Worm (Caenorhabditis elegans) whole organism, mixed stage, embryonic: ENCODE results near the gene ogt-1.

Source experiments
- M03D4.4 ChIP-seq: sonication (generic microtip); optimal IDR thresholded peaks from 2 replicates; lab custom pipeline; 2017; ENCODE audit warnings: mild to moderate bottlenecking, missing genetic modification characterization, missing compliant biosample characterization
- bed-3 ChIP-seq: fragments of 200-800 bp; sonication (Bioruptor generic); optimal IDR thresholded peaks from 3 replicates; lab custom pipeline; 2018; ENCODE audit warnings: mild to moderate bottlenecking, missing genetic modification characterization, moderate library complexity, missing compliant biosample characterization
- blmp-1 ChIP-seq: fragments of 150-350 bp; optimal IDR thresholded peaks from 2 replicates; lab custom pipeline; 2014; ENCODE audit warnings: missing biosample characterization, missing genetic modification characterization
- ceh-39 ChIP-seq: fragments of 150-350 bp; optimal IDR thresholded peaks from 2 replicates; lab custom pipeline; 2014; ENCODE audit warnings: missing biosample characterization, missing genetic modification characterization
- ceh-43 ChIP-seq: fragments of 200-800 bp; sonication (Bioruptor generic); optimal IDR thresholded peaks from 2 replicates; lab custom pipeline; 2018; ENCODE audit warnings: mild to moderate bottlenecking, missing genetic modification characterization, moderate library complexity, missing compliant biosample characterization
- ceh-83 ChIP-seq: fragments of 200-800 bp; sonication (Bioruptor generic); optimal IDR thresholded peaks from 2 replicates; lab custom pipeline; 2018; ENCODE audit warnings: mild to moderate bottlenecking, missing genetic modification characterization, missing compliant biosample characterization
- ces-1 ChIP-seq: fragments of 150-350 bp; optimal IDR thresholded peaks from 2 replicates; lab custom pipeline; 2014; ENCODE audit warnings: missing biosample characterization, missing genetic modification reagents, missing genetic modification characterization
- cnd-1 ChIP-seq: fragments of 200-800 bp; sonication (Bioruptor generic); optimal IDR thresholded peaks from 2 replicates; lab custom pipeline; 2018; ENCODE audit warnings: mild to moderate bottlenecking, missing genetic modification characterization, missing compliant biosample characterization
- drap-1 ChIP-seq: fragments of 200-800 bp; sonication (Bioruptor generic); optimal IDR thresholded peaks from 3 replicates; lab custom pipeline; 2018; ENCODE audit warnings: mild to moderate bottlenecking, missing genetic modification characterization, missing compliant biosample characterization
- elt-1 ChIP-seq: sonication (generic microtip); optimal IDR thresholded peaks from 2 replicates; lab custom pipeline; 2017; ENCODE audit warnings: missing genetic modification characterization, mild to moderate bottlenecking, missing compliant biosample characterization, antibody characterized with exemption, moderate library complexity, borderline replicate concordance; ENCODE audit not compliant: insufficient read depth
- elt-3 ChIP-seq: fragments of 150-350 bp; optimal IDR thresholded peaks from 2 replicates; lab custom pipeline; 2014; ENCODE audit warnings: missing biosample characterization, missing genetic modification characterization
- flh-1 ChIP-seq: fragments of 200-800 bp; sonication (Bioruptor generic); optimal IDR thresholded peaks from 2 replicates; lab custom pipeline; 2018; ENCODE audit warnings: mild to moderate bottlenecking, missing genetic modification characterization, moderate library complexity, missing compliant biosample characterization
- ham-2 ChIP-seq: fragments of 200-800 bp; sonication (Bioruptor generic); optimal IDR thresholded peaks from 2 replicates; lab custom pipeline; 2018; ENCODE audit warnings: mild to moderate bottlenecking, missing genetic modification characterization, missing compliant biosample characterization
- hlh-1 ChIP-seq: fragments of 150-350 bp; optimal IDR thresholded peaks from 2 replicates; lab custom pipeline; 2014; ENCODE audit warnings: missing biosample characterization, missing genetic modification reagents, missing genetic modification characterization
- lin-13 ChIP-seq: fragments of 150-350 bp; optimal IDR thresholded peaks from 2 replicates; lab custom pipeline; 2014; ENCODE audit warnings: missing biosample characterization, missing genetic modification characterization
- lin-32 ChIP-seq: fragments of 200-800 bp; sonication (Bioruptor generic); optimal IDR thresholded peaks from 2 replicates; lab custom pipeline; 2018; ENCODE audit warnings: mild to moderate bottlenecking, missing genetic modification characterization, missing compliant biosample characterization
- lsy-2 ChIP-seq: fragments of 150-350 bp; optimal IDR thresholded peaks from 2 replicates; lab custom pipeline; 2014; ENCODE audit warnings: missing biosample characterization, missing genetic modification characterization
- mab-5 ChIP-seq: fragments of 150-350 bp; optimal IDR thresholded peaks from 2 replicates; lab custom pipeline; 2014; ENCODE audit warnings: missing biosample characterization, missing genetic modification characterization
- mep-1 ChIP-seq: fragments of 150-350 bp; optimal IDR thresholded peaks from 2 replicates; lab custom pipeline; 2017; ENCODE audit warnings: missing biosample characterization, missing genetic modification reagents, missing genetic modification characterization, inconsistent platforms
- mls-2 ChIP-seq: sonication (generic microtip); optimal IDR thresholded peaks from 2 replicates; lab custom pipeline; 2016; ENCODE audit warnings: mild to moderate bottlenecking, missing genetic modification characterization, moderate library complexity, missing compliant biosample characterization
- nhr-12 ChIP-seq: fragments of 150-350 bp; optimal IDR thresholded peaks from 2 replicates; lab custom pipeline; 2014; ENCODE audit warnings: missing biosample characterization, missing genetic modification characterization
- nhr-2 ChIP-seq: fragments of 150-350 bp; optimal IDR thresholded peaks from 2 replicates; lab custom pipeline; 2014; ENCODE audit warnings: missing biosample characterization, missing genetic modification characterization
- nhr-237 ChIP-seq: fragments of 150-350 bp; optimal IDR thresholded peaks from 2 replicates; lab custom pipeline; 2014; ENCODE audit warnings: missing biosample characterization, missing genetic modification characterization
- nhr-28 ChIP-seq: fragments of 150-350 bp; optimal IDR thresholded peaks from 2 replicates; lab custom pipeline; 2014; ENCODE audit warnings: missing biosample characterization, missing genetic modification characterization
- nhr-76 ChIP-seq: sonication (generic microtip); optimal IDR thresholded peaks from 2 replicates; lab custom pipeline; 2017; ENCODE audit warnings: missing biosample characterization, missing genetic modification characterization
- pha-4 ChIP-seq: fragments of 150-350 bp; optimal IDR thresholded peaks from 2 replicates; lab custom pipeline; 2018; ENCODE audit warnings: missing biosample characterization, missing genetic modification reagents, missing genetic modification characterization
- sem-2 ChIP-seq: fragments of 200-800 bp; sonication (Bioruptor generic); optimal IDR thresholded peaks from 2 replicates; lab custom pipeline; 2018; ENCODE audit warnings: mild to moderate bottlenecking, missing genetic modification characterization, missing compliant biosample characterization
- snpc-4 ChIP-seq: fragments of 150-350 bp; optimal IDR thresholded peaks from 2 replicates; lab custom pipeline; 2014; ENCODE audit warnings: missing biosample characterization, missing genetic modification characterization
- sptf-1 ChIP-seq: sonication (generic microtip); optimal IDR thresholded peaks from 2 replicates; lab custom pipeline; 2017; ENCODE audit warnings: mild to moderate bottlenecking, missing genetic modification characterization, moderate library complexity, missing compliant biosample characterization
- tbx-8 ChIP-seq: fragments of 200-800 bp; sonication (Bioruptor generic); optimal IDR thresholded peaks from 2 replicates; lab custom pipeline; 2018; ENCODE audit warnings: mild to moderate bottlenecking, missing genetic modification characterization, moderate library complexity, missing compliant biosample characterization
- unc-120 ChIP-seq: sonication (generic microtip); optimal IDR thresholded peaks from 2 replicates; lab custom pipeline; 2017; ENCODE audit warnings: missing genetic modification characterization, missing compliant biosample characterization; ENCODE audit not compliant: poor library complexity, severe bottlenecking
- unc-39 ChIP-seq: fragments of 150-350 bp; optimal IDR thresholded peaks from 2 replicates; lab custom pipeline; 2014; ENCODE audit warnings: missing biosample characterization, missing genetic modification characterization
- unc-62 ChIP-seq: fragments of 150-350 bp; optimal IDR thresholded peaks from 2 replicates; lab custom pipeline; 2014; ENCODE audit warnings: missing biosample characterization, missing genetic modification reagents, missing genetic modification characterization
- zip-8 ChIP-seq: fragments of 150-350 bp; optimal IDR thresholded peaks from 2 replicates; lab custom pipeline; 2014; ENCODE audit warnings: missing biosample characterization, missing genetic modification characterization
- ztf-11 ChIP-seq: fragments of 150-350 bp; optimal IDR thresholded peaks from 2 replicates; lab custom pipeline; 2014; ENCODE audit warnings: missing biosample characterization, missing genetic modification characterization

The ogt-1 gene

DNA sequence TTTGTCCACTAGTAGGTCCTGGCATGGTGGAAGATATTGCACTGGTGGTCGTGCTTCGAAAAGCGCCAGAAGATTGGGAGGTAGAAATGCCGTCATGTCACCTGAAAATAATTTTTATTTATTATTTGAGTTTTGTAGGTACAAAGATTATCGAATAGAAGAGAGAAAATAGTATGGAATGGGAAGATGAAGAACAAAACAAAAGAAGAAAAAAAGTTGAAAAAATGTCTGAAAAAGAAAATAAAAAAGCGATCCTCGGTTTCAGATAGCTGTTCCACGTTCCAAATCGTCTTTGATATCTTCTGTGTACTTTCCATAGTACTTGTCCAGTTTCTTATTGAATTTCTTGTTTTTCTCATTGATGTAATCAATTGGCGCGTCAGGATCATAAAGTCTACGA, 7.5 kb upstream of the ogt-1 start, which contains the start of gene rnp-7:
Gene rnp-7 (minus strand): TSS at position 101 of the 400 bp plus-strand sequence.
- TF ChIP-seq unc-120 (tag; lab: Kevin White, UChicago) (no peak), sem-2 (no peak), M03D4.4 (tag; lab: Kevin White, UChicago) (no peak)

ce11 chrIII:7159246-7159645, 5.6 kb upstream of the ogt-1 start:
- TF ChIP-seq unc-62 (GFP tag; lab: Kevin White, UChicago) (no peak), nhr-2 (tag; lab: Kevin White, UChicago) (no peak), hlh-1 (tag; lab: Kevin White, UChicago) (no peak), elt-3 (tag; lab: Kevin White, UChicago) (no peak), ztf-11 (no peak), zip-8 (tag; lab: Kevin White, UChicago) (no peak), M03D4.4 (tag; lab: Kevin White, UChicago) (no peak), ces-1 (no peak)
- TF ChIP-seq, all 35 proteins: peak for 0

- TF ChIP-seq nhr-12 (tag; lab: Kevin White, UChicago), result no peak
- no peak for TF ChIP-seq zip-8 (tag; lab: Kevin White, UChicago)
- no peak for TF ChIP-seq unc-62 (GFP tag; lab: Kevin White, UChicago)
- TF ChIP-seq elt-1 (tag; lab: Kevin White, UChicago), result no peak
- TF ChIP-seq ceh-39, result no peak
- no peak for TF ChIP-seq nhr-2 (tag; lab: Kevin White, UChicago)
- no peak for TF ChIP-seq mls-2 (tag; lab: Kevin White, UChicago)
- TF ChIP-seq mep-1 (tag; lab: Kevin White, UChicago), result no peak
- no peak for TF ChIP-seq ztf-11
- no peak for TF ChIP-seq ceh-43 (GFP tag; lab: Kevin White, UChicago)
- no peak for TF ChIP-seq mab-5 (tag; lab: Kevin White, UChicago)
- TF ChIP-seq lin-32 (GFP tag; lab: Kevin White, UChicago), result no peak
- TF ChIP-seq unc-120 (tag; lab: Kevin White, UChicago), result no peak
- TF ChIP-seq ceh-83 (GFP tag; lab: Kevin White, UChicago), result no peak
- TF ChIP-seq blmp-1 (tag; lab: Kevin White, UChicago), result no peak
- TF ChIP-seq nhr-237, result no peak
- TF ChIP-seq lin-13 (tag; lab: Kevin White, UChicago), result no peak
- TF ChIP-seq elt-3 (tag; lab: Kevin White, UChicago), result no peak
- TF ChIP-seq tbx-8 (GFP tag; lab: Kevin White, UChicago), result no peak
- TF ChIP-seq, all 35 proteins: peak for 0
These were observed 5.1 kb upstream of the ogt-1 start, which contains the start of gene nuo-4 for ce11 chrIII:7158709-7159108. Gene nuo-4, minus strand, starts transcription at chrIII:7158809.

DNA sequence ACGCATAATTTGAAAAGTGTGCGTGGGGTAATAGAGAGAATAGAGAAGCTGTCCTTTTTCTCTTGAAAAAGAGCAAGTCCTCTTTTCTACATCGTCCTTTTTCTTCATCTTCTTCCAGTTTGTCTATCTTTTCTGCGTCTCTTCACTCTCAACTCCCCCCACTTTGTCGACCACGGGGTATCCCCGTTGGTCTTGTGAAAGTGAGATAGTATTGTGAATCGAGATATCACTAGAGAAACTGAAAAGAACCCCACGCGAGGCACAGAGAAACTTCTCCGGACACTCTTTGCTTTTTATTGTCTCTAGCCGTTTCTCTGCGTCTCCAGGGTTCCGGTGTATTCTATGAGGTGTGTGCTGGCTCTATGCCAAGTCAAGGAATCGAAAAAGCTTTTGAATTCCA, 2.0 kb upstream of the ogt-1 start:
- no peak for TF ChIP-seq unc-39 (tag; lab: Kevin White, UChicago)
- TF ChIP-seq unc-120 (tag; lab: Kevin White, UChicago), result peak; percentile 95
- TF ChIP-seq flh-1 (GFP tag; lab: Kevin White, UChicago), result no peak
- peak; percentile 47 for TF ChIP-seq drap-1 (GFP tag; lab: Kevin White, UChicago)
- TF ChIP-seq cnd-1 (tag; lab: Kevin White, UChicago), result no peak
- TF ChIP-seq ceh-83 (GFP tag; lab: Kevin White, UChicago), result no peak
- TF ChIP-seq lsy-2, result peak; percentile 72
- no peak for TF ChIP-seq nhr-76 (tag; lab: Kevin White, UChicago)
- TF ChIP-seq nhr-28 (tag; lab: Kevin White, UChicago), result no peak
- TF ChIP-seq lin-13 (tag; lab: Kevin White, UChicago), result no peak
- peak; percentile 75 for TF ChIP-seq unc-62 (GFP tag; lab: Kevin White, UChicago)
- TF ChIP-seq mep-1 (tag; lab: Kevin White, UChicago), result peak; percentile 77
- TF ChIP-seq ham-2 (GFP tag; lab: Kevin White, UChicago), result peak; percentile 71
- peak; percentile 65 for TF ChIP-seq ztf-11
- TF ChIP-seq nhr-12 (tag; lab: Kevin White, UChicago), result no peak
- peak; percentile 73 for TF ChIP-seq pha-4 (tag; lab: Kevin White, UChicago)
- TF ChIP-seq sem-2, result no peak
- TF ChIP-seq blmp-1 (tag; lab: Kevin White, UChicago), result no peak
- no peak for TF ChIP-seq zip-8 (tag; lab: Kevin White, UChicago)
- TF ChIP-seq nhr-237, result peak; percentile 86
- peak; percentile 13 for TF ChIP-seq M03D4.4 (tag; lab: Kevin White, UChicago)
- TF ChIP-seq ceh-43 (GFP tag; lab: Kevin White, UChicago), result no peak
- TF ChIP-seq sptf-1 (tag; lab: Kevin White, UChicago), result peak; percentile 76
- peak; percentile 78 for TF ChIP-seq hlh-1 (tag; lab: Kevin White, UChicago)
- TF ChIP-seq ceh-39, result peak; percentile 70
- TF ChIP-seq ces-1, result peak; percentile 80
- TF ChIP-seq elt-1 (tag; lab: Kevin White, UChicago), result no peak
- TF ChIP-seq lin-32 (GFP tag; lab: Kevin White, UChicago), result no peak
- TF ChIP-seq bed-3 (GFP tag; lab: Kevin White, UChicago), result peak; percentile 20
- TF ChIP-seq tbx-8 (GFP tag; lab: Kevin White, UChicago), result peak; percentile 1
- peak; percentile 84 for TF ChIP-seq mls-2 (tag; lab: Kevin White, UChicago)
- TF ChIP-seq mab-5 (tag; lab: Kevin White, UChicago), result no peak
- no peak for TF ChIP-seq snpc-4 (tag; lab: Kevin White, UChicago)
- no peak for TF ChIP-seq elt-3 (tag; lab: Kevin White, UChicago)
- TF ChIP-seq nhr-2 (tag; lab: Kevin White, UChicago), result peak; percentile 52
